Worm (Caenorhabditis elegans): Measurements from ENCODE around the gene zyg-9.

zyg-9 gene

ce11 chrII:8464448-8464898 lies 6.9 kb downstream of the zyg-9 start, which contains the start of gene fars-3:
Gene fars-3, plus strand, starts transcription at chrII:8464848.
- TF ChIP-seq flt-1 (GFP tag; IDR thresholded peaks at IDR 0.05) (no peak), ceh-36 (tag; optimal IDR thresholded peaks at IDR 0.05) (peak; percentile 45)

ce11 chrII:8466874-8467273 lies 9.3 kb downstream of the zyg-9 start, which contains the start of gene F22B5.10:
Gene F22B5.10, plus strand, starts transcription at chrII:8467174.
- TF ChIP-seq hmg-4 (GFP tag; optimal IDR thresholded peaks at IDR 0.05) (no peak), ets-7 (tag; optimal IDR thresholded peaks at IDR 0.05) (no peak), hmbx-1 (tag; optimal IDR thresholded peaks at IDR 0.05) (no peak), sea-1 (GFP tag; conservative IDR thresholded peaks at IDR 0.05) (no peak), aly-1 (tag; optimal IDR thresholded peaks at IDR 0.05) (no peak), pes-1 (GFP tag; IDR thresholded peaks at IDR 0.05) (no peak), flt-1 (GFP tag; IDR thresholded peaks at IDR 0.05) (no peak), ceh-36 (tag; optimal IDR thresholded peaks at IDR 0.05) (no peak), tbx-11 (GFP tag; IDR thresholded peaks at IDR 0.05) (no peak)

ce11 chrII:8467809-8468208 lies 10.2 kb downstream of the zyg-9 start, which contains the start of gene M05D6.2:
Gene M05D6.2, plus strand, starts transcription at chrII:8468109.
- TF ChIP-seq pes-1 (GFP tag; IDR thresholded peaks at IDR 0.05) (no peak), flt-1 (GFP tag; IDR thresholded peaks at IDR 0.05) (no peak), hmbx-1 (tag; optimal IDR thresholded peaks at IDR 0.05) (no peak), ceh-36 (tag; optimal IDR thresholded peaks at IDR 0.05) (no peak), B0310.2 (tag; optimal IDR thresholded peaks at IDR 0.05) (no peak), aly-1 (tag; optimal IDR thresholded peaks at IDR 0.05) (no peak), tra-4 (tag; optimal IDR thresholded peaks at IDR 0.05) (no peak), tbx-37 (GFP tag; conservative IDR thresholded peaks at IDR 0.05) (no peak), hnd-1 (tag; optimal IDR thresholded peaks at IDR 0.05) (no peak)

- TF ChIP-seq ceh-13 (GFP tag; optimal IDR thresholded peaks at IDR 0.05) (no peak), tbx-37 (GFP tag; conservative IDR thresholded peaks at IDR 0.05) (no peak), sea-1 (GFP tag; conservative IDR thresholded peaks at IDR 0.05) (no peak), scrt-1 (GFP tag; IDR thresholded peaks at IDR 0.05) (no peak), F13C5.2 (tag; optimal IDR thresholded peaks at IDR 0.05) (no peak), tra-4 (tag; optimal IDR thresholded peaks at IDR 0.05) (no peak), B0310.2 (tag; optimal IDR thresholded peaks at IDR 0.05) (no peak), tbx-11 (GFP tag; IDR thresholded peaks at IDR 0.05) (no peak), hmbx-1 (tag; optimal IDR thresholded peaks at IDR 0.05) (no peak), ama-1 (optimal IDR thresholded peaks at IDR 0.05) (no peak), aly-1 (tag; optimal IDR thresholded peaks at IDR 0.05) (no peak), ceh-36 (tag; optimal IDR thresholded peaks at IDR 0.05) (no peak), pes-1 (GFP tag; IDR thresholded peaks at IDR 0.05) (no peak), flt-1 (GFP tag; IDR thresholded peaks at IDR 0.05) (no peak), hnd-1 (tag; optimal IDR thresholded peaks at IDR 0.05) (no peak), ets-7 (tag; optimal IDR thresholded peaks at IDR 0.05) (no peak)
Observed at ce11 chrII:8471139-8471538, 13.5 kb downstream of the zyg-9 start, which contains the start of gene M05D6.8. Gene M05D6.8, minus strand, starts transcription at chrII:8471239.

- no peak for TF ChIP-seq tra-4 (tag; optimal IDR thresholded peaks at IDR 0.05)
- no peak for TF ChIP-seq ets-7 (tag; optimal IDR thresholded peaks at IDR 0.05)
- TF ChIP-seq tbx-37 (GFP tag; conservative IDR thresholded peaks at IDR 0.05), result no peak
- TF ChIP-seq ceh-13 (GFP tag; optimal IDR thresholded peaks at IDR 0.05), result no peak
- no peak for TF ChIP-seq flt-1 (GFP tag; IDR thresholded peaks at IDR 0.05)
- no peak for TF ChIP-seq aly-1 (tag; optimal IDR thresholded peaks at IDR 0.05)
- TF ChIP-seq F13C5.2 (tag; optimal IDR thresholded peaks at IDR 0.05), result no peak
- no peak for TF ChIP-seq B0310.2 (tag; optimal IDR thresholded peaks at IDR 0.05)
Observed at ce11 chrII:8472916-8473315, 15.3 kb downstream of the zyg-9 start.

ce11 chrII:8475306-8475822 lies 17.7 kb downstream of the zyg-9 start, which contains the start of the genes M05D6.1 and M05D6.3:
Gene M05D6.1, minus strand, starts transcription at chrII:8475406.
Gene M05D6.3, plus strand, starts transcription at chrII:8475772.
- TF ChIP-seq flt-1 (GFP tag; IDR thresholded peaks at IDR 0.05), result no peak
- TF ChIP-seq F13C5.2 (tag; optimal IDR thresholded peaks at IDR 0.05), result no peak
- TF ChIP-seq hmg-4 (GFP tag; optimal IDR thresholded peaks at IDR 0.05), result no peak
- TF ChIP-seq sea-1 (GFP tag; conservative IDR thresholded peaks at IDR 0.05), result no peak
- TF ChIP-seq aly-1 (tag; optimal IDR thresholded peaks at IDR 0.05), result no peak
- no peak for TF ChIP-seq tbx-37 (GFP tag; conservative IDR thresholded peaks at IDR 0.05)
- TF ChIP-seq tra-4 (tag; optimal IDR thresholded peaks at IDR 0.05), result no peak
- no peak for TF ChIP-seq ama-1 (optimal IDR thresholded peaks at IDR 0.05)
- no peak for TF ChIP-seq tbx-11 (GFP tag; IDR thresholded peaks at IDR 0.05)
- no peak for TF ChIP-seq ceh-36 (tag; optimal IDR thresholded peaks at IDR 0.05)
- no peak for TF ChIP-seq B0310.2 (tag; optimal IDR thresholded peaks at IDR 0.05)
- no peak for TF ChIP-seq hnd-1 (tag; optimal IDR thresholded peaks at IDR 0.05)

- no peak for TF ChIP-seq B0310.2 (tag; optimal IDR thresholded peaks at IDR 0.05)
- TF ChIP-seq tbx-37 (GFP tag; conservative IDR thresholded peaks at IDR 0.05), result no peak
- no peak for TF ChIP-seq flt-1 (GFP tag; IDR thresholded peaks at IDR 0.05)
- no peak for TF ChIP-seq ama-1 (optimal IDR thresholded peaks at IDR 0.05)
- no peak for TF ChIP-seq F13C5.2 (tag; optimal IDR thresholded peaks at IDR 0.05)
- no peak for TF ChIP-seq hnd-1 (tag; optimal IDR thresholded peaks at IDR 0.05)
- TF ChIP-seq pes-1 (GFP tag; IDR thresholded peaks at IDR 0.05), result no peak
- TF ChIP-seq hmg-4 (GFP tag; optimal IDR thresholded peaks at IDR 0.05), result no peak
- no peak for TF ChIP-seq ceh-36 (tag; optimal IDR thresholded peaks at IDR 0.05)
- no peak for TF ChIP-seq ceh-13 (GFP tag; optimal IDR thresholded peaks at IDR 0.05)
- no peak for TF ChIP-seq ets-7 (tag; optimal IDR thresholded peaks at IDR 0.05)
Observed at ce11 chrII:8479337-8479736, 21.7 kb downstream of the zyg-9 start.

- TF ChIP-seq tbx-11 (GFP tag; IDR thresholded peaks at IDR 0.05), result no peak
- no peak for TF ChIP-seq hmg-4 (GFP tag; optimal IDR thresholded peaks at IDR 0.05)
- no peak for TF ChIP-seq sea-1 (GFP tag; conservative IDR thresholded peaks at IDR 0.05)
Observed at ce11 chrII:8480166-8480565, 22.5 kb downstream of the zyg-9 start, which contains the start of gene lact-4. Gene lact-4, minus strand, starts transcription at chrII:8480478.
